Worm (Caenorhabditis elegans) whole organism, L3 larva: ENCODE measurements around the gene F56D6.6.

Experiments used
- ama-1 ChIP-seq: fragments of 150-350 bp; optimal IDR thresholded peaks from 2 replicates; lab custom pipeline; 2018
- ceh-82 ChIP-seq: fragments of 150-350 bp; optimal IDR thresholded peaks from 2 replicates; lab custom pipeline; 2014; ENCODE audit warnings: missing biosample characterization, missing genetic modification characterization
- elt-3 ChIP-seq, 3 experiments: fragments of 150-350 bp in 1 of 3; sonication (generic microtip) in 2 of 3; optimal IDR thresholded peaks; 2 replicates in 2 of 3; 4 replicates in 1 of 3; lab custom pipeline; 2014 to 2017; ENCODE audit warnings: missing biosample characterization in 3 of 3, missing genetic modification characterization in 3 of 3
- fos-1 ChIP-seq: fragments of 150-350 bp; optimal IDR thresholded peaks from 2 replicates; lab custom pipeline; 2014; ENCODE audit warnings: missing biosample characterization, missing genetic modification characterization
- lin-15B ChIP-seq: fragments of 150-350 bp; optimal IDR thresholded peaks from 2 replicates; lab custom pipeline; 2014; ENCODE audit warnings: missing biosample characterization, missing genetic modification characterization
- nhr-12 ChIP-seq: fragments of 150-350 bp; optimal IDR thresholded peaks from 2 replicates; lab custom pipeline; 2014; ENCODE audit warnings: missing biosample characterization, missing genetic modification characterization

DNA sequence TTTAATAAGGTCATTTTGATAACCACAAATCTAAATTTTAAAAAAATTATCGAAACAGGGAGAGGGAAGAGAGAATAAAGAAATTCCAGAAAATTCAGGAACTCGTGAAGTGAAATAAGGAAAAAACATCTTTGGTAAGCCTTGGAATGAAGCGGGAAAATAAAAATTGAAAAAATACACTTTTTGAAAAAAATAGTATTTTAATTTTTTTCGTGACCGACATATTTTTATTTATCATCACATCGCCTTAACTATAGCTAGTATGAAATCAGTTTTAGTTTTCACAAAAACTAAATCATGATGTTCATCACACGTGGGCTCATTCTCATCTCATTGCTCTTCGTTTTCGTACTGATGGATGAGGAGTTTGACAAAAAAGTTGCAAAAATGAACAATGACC is 6.1 kb downstream of the F56D6.6 start, which contains the start of gene F56D6.13:
- no peak for TF ChIP-seq elt-3 (tag; optimal IDR thresholded peaks at IDR 0.05; lab: Kevin White, UChicago)
- no peak for TF ChIP-seq lin-15B (tag; lab: Kevin White, UChicago)
- TF ChIP-seq ama-1 (lab: Kevin White, UChicago), result no peak
- TF ChIP-seq nhr-12 (tag; lab: Kevin White, UChicago), result no peak
- TF ChIP-seq fos-1 (tag; lab: Kevin White, UChicago), result no peak
- no peak for TF ChIP-seq ceh-82 (tag; lab: Kevin White, UChicago)
